Worm (Caenorhabditis elegans) whole organism, dauer: ENCODE data around the gene ceh-87.

Source experiments
- unc-62 ChIP-seq: sonication (generic microtip); optimal IDR thresholded peaks from 2 replicates; lab custom pipeline; 2017; ENCODE audit warnings: missing biosample characterization, missing genetic modification reagents, missing genetic modification characterization

ceh-87 gene

DNA sequence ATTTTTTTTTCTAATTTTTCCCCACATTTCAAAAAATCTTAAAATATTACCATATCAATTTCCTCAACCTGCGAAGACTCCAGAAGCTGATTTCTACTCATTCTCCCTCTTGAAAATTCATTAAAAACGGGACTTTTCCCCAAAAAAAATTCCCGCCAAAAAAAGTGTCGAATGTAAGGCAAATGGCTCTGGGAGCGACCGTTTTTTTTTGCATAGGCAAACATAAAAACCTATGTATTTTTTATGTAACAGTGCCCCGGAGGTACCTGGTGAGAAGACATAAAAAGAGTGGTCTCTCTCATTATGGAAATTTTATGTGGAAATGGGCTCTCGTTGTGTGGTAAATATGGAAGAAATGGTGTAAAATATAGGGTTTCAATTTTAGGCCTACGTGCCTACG, at the start of gene ceh-87:
ceh-87 (minus strand) TSS at position 101 of the 400 bp plus-strand sequence.
- TF ChIP-seq unc-62 (GFP tag; lab: Kevin White, UChicago), result no peak

DNA sequence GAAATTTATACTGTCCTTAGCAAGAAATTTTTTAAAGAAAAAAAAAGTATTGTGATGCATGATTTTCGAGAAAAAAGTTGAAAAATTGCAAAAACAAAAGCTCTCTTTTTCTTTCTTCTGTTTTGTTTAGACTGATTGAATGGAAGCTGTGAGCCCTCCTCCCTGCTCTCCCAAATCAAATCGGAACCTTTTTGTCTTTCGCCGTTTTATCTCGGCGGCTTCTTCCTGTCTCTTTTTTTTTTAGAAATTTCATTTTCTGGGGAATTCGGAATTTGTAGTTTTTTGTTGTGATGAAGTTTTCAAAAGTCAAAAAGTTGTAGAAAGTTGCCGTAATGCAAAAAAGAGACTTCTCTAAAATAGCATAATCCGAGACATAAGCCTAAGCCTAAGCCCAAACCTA, 46.5 kb upstream of the ceh-87 start:
- no peak for TF ChIP-seq unc-62 (GFP tag; lab: Kevin White, UChicago)

DNA sequence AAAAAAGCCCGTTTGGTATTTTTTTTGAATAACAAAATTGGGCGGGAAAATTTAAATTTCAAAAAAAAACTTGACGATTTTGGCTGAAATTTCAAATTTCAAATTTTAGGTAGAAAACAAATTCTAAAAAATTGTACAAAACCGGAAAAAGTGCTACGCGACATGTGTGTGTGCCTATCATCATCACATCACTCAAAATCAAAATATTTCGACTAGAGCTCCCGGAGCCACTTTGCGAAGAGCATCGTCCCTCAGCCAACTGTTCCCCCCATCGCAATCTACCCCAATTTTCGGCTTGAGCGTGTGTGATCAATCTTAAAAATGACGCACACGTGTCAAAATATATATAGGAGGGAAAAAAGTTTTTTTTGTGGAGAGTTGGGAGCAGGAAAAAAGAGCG, 42.7 kb upstream of the ceh-87 start:
- TF ChIP-seq unc-62 (GFP tag; lab: Kevin White, UChicago), result no peak

DNA sequence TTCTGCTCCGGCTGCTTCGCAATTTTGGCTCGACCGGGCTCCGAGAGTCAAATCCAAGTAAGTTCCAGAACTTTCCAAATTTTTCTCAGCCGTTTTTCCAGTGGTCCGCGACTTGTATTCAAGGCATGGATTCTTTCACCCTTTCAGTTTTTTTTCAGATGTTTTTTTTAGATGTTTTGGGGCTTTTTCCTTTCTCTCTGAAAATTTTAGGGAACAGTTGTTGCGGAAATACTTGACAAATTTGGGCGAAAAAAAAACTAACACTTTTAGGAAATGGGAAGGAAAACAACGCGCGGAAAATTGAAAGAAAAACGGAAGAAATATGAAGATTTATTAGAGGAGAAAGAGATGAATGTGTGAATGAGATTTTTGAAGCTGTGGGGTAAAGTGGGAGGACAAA, 41.5 kb upstream of the ceh-87 start, which contains the start of the genes T05A8.11 and nep-2:
T05A8.11 (minus strand) TSS at position 101 of the 400 bp plus-strand sequence.
nep-2 (minus strand) TSS at position 192 of the 400 bp plus-strand sequence.
- TF ChIP-seq unc-62 (GFP tag; lab: Kevin White, UChicago), result no peak

DNA sequence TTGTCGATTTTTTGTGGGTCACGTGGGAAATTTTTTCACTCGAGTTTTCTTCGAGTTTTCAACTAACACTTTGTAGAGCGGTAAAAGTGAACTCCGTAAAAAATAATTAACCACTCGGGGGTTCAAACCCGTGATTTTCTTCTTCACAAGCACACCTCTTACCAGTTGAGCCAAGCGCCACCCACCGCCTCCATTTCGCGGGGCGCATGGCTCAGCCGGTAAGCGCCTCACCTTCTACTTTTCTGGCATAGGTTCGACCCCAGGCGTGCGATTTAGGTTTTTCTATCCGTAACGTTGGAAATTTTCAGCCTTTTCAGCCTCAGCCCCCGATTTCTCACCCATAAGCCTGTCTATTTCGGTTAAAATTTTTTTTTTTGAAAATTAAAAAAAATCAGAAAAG, 37.9 kb upstream of the ceh-87 start:
- TF ChIP-seq unc-62 (GFP tag; lab: Kevin White, UChicago), result no peak

DNA sequence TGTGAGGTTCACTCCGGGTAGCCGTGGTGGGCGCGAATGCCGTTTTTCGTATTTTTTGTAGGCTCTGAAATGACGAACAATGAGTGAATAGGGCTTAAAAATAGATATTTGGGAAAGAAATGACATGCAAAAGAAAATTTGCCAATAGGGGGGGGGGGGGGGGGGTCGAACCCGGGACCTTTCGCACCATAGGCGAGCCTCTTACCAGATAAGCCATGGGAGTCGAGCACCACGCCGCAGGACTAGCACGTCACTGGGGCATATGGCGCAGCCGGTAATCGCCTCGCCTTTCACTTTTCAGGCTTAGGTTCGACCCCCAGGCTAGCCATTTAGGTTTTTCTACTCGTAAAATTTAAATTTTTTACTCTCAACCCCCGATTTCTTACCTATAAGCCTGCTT, 35.1 kb upstream of the ceh-87 start:
- no peak for TF ChIP-seq unc-62 (GFP tag; lab: Kevin White, UChicago)

DNA sequence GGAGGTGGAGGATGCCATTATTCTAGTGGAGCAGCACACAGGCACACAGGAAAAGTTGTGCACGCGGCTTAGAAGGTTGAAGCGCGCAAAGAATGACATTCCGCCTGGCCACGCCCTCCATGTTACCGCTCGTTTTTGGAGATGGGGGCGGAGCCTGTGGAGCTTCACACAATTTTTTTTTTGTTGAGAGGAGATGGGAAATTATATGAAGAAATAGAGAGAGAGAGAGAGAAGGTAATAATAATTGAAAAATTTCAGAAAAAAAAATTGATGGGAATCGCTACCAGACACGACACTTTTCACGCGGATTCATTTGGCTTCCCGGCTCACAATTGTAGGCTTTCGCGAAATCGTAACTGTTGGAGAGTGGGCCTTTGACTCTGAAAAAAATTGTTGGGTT, 33.2 kb upstream of the ceh-87 start, which contains the start of gene T05A8.3:
T05A8.3 (minus strand) TSS at position 101 of the 400 bp plus-strand sequence.
- no peak for TF ChIP-seq unc-62 (GFP tag; lab: Kevin White, UChicago)

DNA sequence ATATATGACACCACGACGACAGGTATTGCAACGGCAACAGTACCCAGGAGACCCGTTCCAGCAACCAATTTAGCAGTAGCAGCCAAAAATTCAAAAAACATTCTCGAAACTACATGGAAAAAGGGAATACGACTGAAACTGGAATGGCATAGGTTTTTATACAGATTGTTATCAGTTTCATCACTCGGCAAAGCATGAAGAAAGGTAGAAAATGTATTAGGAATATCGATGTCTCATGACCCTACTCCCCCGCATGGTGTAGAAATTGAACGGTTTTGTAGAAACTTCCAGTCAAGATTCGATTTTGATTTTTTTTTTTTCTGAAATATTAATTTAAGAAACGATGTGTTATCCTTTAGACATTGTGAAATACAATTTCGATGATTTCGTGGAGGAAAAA, 26.8 kb upstream of the ceh-87 start, which contains the start of gene T05A8.2:
T05A8.2 (minus strand) TSS at position 101 of the 400 bp plus-strand sequence.
- TF ChIP-seq unc-62 (GFP tag; lab: Kevin White, UChicago), result no peak

DNA sequence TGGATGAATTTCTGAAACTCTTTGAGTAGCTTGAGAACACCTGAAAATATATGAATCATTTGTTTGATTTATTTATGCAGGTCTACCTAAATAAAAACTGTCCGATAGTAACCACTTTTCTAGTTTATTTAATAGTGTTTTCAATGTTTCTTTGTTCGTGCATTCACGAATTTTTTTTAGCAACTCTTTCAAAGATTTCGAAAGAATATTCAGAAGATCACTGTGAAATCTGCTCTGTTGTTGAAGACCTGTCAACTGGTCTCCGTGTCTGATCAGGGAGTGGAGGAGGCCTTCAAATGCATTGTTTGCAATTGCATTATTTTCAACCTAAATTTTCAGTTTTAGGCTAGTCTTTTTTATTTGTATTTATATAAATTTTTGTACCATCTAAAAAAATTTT, 25.8 kb upstream of the ceh-87 start, which contains the start of gene T05A8.1:
T05A8.1 (minus strand) TSS at position 101 of the 400 bp plus-strand sequence.
- TF ChIP-seq unc-62 (GFP tag; lab: Kevin White, UChicago), result no peak

DNA sequence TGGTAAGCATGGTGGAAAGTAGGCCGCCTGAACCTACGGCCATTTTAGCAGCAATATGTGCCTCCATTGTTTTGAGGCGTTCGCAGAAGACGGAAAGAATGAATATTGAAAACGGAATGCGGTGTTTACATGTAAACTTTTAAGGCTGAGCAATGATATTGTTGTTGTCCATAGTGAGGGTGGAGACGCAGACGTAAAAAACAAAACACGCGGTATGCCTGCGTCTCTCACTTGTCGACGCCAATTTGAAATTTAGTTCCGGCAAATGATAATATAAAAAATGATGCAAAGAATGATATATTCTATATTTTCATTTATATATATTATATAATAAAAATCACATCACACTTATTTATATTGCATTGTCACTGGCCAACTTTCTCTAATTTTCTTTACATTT, 23.8 kb upstream of the ceh-87 start, which contains the start of gene Y47G7B.2:
Y47G7B.2 (minus strand) TSS at position 143 of the 400 bp plus-strand sequence.
- no peak for TF ChIP-seq unc-62 (GFP tag; lab: Kevin White, UChicago)

DNA sequence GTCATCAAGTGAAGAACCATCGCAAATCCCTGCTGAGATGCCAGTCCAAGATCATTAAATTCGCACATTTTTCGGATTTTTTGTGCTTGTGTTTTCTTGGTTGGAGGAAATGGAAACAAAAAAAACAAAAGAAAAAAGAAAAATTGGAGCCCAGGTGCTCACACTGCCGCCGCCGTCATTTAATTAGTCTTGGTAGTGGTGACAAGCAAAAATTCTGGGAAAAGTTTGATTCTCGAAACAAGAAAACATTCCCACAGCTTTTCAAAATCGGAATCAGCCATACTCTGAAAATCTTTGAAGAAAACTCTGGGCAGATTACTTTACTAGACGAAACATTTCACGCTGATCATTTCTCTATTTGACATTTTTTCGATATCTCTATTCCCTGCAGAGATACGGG, 21.1 kb upstream of the ceh-87 start, which contains the start of gene srh-128:
srh-128 (minus strand) TSS at position 101 of the 400 bp plus-strand sequence.
- TF ChIP-seq unc-62 (GFP tag; lab: Kevin White, UChicago), result no peak

DNA sequence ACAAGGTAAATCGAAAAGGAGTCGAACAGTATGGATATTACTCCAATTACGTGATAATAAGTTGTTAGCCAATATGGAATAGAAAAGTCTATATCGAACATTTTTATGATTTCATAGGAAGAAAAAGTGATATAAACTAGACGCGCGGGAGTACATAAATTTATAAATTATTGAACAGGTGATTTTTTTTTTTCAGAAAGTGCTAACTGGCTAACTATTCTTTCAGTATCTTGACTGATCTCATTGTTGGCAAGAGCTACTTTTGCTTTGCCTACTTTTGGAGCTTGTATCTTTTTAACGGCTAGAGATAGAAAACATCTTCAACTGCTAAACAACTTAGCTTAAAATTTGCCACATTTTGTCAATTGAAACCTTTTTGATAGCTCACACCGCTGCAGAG, 18.6 kb upstream of the ceh-87 start, which contains the start of gene sri-60:
sri-60 (minus strand) TSS at position 101 of the 400 bp plus-strand sequence.
- no peak for TF ChIP-seq unc-62 (GFP tag; lab: Kevin White, UChicago)

DNA sequence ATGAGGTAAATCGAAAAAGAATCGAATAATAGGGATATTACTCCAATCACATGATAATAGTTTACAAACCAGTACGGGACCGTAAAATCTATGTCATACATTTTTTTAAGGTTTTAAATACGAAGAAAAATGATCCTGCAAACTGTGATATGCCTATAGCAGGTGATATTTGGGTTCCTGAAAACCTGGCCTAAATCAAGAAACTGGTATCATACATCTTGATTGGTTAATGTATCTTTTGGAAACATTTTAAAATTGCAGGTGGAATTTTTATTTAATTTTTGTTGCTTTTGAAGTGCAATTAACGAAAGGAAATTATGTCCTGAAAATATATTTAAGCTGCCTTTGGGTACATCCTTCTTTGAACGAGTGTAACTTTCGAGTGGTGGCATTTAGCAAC, 16.1 kb upstream of the ceh-87 start, which contains the start of gene sri-61:
sri-61 (minus strand) TSS at position 101 of the 400 bp plus-strand sequence.
- TF ChIP-seq unc-62 (GFP tag; lab: Kevin White, UChicago), result no peak

DNA sequence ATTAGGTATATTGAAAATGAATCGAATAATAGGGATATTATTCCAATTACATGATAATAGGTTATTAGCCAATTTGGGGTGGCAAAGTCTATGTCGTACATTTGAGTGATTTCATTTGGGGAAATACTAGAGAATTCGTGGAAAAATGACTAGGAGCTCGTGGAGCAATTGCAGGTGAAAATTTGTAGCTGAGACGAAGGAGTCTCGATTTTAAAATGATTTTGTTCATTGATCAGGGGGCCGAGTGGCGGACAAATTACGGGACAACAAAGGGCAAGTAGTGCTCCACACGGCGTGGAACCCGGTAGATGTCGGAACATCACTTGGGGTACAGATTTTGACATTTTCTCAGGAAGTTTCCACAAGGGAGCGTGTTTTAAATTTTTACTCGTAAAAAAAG, 14.3 kb upstream of the ceh-87 start, which contains the start of gene sri-62:
sri-62 (minus strand) TSS at position 101 of the 400 bp plus-strand sequence.
- TF ChIP-seq unc-62 (GFP tag; lab: Kevin White, UChicago), result no peak

DNA sequence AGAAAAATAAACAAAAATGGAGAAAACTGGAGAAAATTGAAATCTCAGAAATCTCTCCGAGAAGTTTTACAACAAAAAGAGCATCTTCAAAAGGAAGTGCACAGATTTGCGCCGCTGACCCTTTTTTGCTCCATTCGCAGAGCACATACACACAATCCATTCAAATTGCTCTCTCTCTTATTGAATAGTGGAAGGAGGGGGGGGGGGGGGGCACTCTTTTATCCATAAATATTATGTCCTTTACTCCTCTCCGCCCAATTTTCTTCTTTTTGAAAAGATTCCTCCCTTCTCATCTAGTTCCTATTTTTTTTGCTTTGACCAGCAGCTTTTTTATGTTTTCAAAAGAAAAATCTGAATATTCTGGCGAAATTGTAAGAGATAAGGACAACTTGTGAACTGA, 11.0 kb upstream of the ceh-87 start:
- TF ChIP-seq unc-62 (GFP tag; lab: Kevin White, UChicago), result no peak

DNA sequence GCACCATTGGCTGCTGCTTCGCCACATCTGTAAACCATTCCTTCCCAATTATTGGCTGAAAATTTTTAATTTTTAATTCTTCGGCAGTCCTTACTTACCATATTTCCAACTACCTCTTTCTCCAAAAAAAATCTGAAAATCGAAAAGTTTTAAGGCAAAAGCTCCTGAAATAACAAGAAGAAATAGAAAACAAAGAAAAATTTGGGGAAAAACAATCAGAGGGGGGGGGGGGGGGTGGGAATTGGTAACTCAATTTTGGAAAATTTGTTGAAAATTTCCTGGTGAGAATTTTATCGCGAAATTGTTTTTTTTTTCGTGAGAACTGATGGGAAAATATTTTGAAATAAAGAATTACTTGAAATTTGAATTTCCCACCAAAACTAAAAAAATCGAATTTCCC, 8.4 kb upstream of the ceh-87 start, which contains the start of gene set-11:
set-11 (minus strand) TSS at position 101 of the 400 bp plus-strand sequence.
- TF ChIP-seq unc-62 (GFP tag; lab: Kevin White, UChicago), result no peak

DNA sequence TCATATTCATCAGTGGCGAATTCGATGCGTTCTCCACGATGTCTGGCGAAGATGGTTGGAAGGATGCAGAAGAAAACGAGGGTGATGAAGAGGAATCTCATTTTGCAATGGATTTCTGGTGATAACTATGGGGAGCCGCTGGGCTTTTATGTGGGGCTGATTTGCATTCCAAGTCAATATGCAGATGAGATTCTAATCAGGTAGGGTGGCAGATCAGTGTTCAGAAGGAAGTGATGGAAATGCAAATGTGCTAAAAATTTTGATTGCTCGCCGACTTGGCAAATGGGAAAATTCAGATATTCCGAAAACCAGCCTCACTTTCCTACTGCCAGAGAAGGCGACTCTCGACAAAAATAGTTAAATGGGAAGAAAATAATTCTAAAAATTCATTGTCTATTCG, 6.0 kb upstream of the ceh-87 start, which contains the start of gene nspf-3:
nspf-3 (minus strand) TSS at position 101 of the 400 bp plus-strand sequence.
- TF ChIP-seq unc-62 (GFP tag; lab: Kevin White, UChicago), result no peak
